Worm (Caenorhabditis elegans) whole organism, L3 larva: ENCODE measurements around the gene ZK402.5.

Source experiments
- lin-15B ChIP-seq: fragments of 150-350 bp; optimal IDR thresholded peaks from 2 replicates; lab custom pipeline; 2014; ENCODE audit warnings: missing biosample characterization, missing genetic modification characterization
- skn-1 ChIP-seq: fragments of 150-350 bp; optimal IDR thresholded peaks from 2 replicates; lab custom pipeline; 2014; ENCODE audit warnings: missing biosample characterization, missing genetic modification characterization
- unc-62 ChIP-seq: fragments of 150-350 bp; sonication (generic microtip); optimal IDR thresholded peaks from 4 replicates; lab custom pipeline; 2014; ENCODE audit warnings: missing biosample characterization, missing genetic modification reagents, missing genetic modification characterization

- TF ChIP-seq unc-62 (GFP tag; lab: Kevin White, UChicago), result no peak
- no peak for TF ChIP-seq skn-1 (tag; lab: Kevin White, UChicago)
- no peak for TF ChIP-seq lin-15B (tag; lab: Kevin White, UChicago)
Observed at ce11 chrX:1401259-1401658, at the start of gene ZK402.5.
